Worm (Caenorhabditis elegans): ENCODE measurements around the gene nhr-10.

Gene nhr-10

DNA sequence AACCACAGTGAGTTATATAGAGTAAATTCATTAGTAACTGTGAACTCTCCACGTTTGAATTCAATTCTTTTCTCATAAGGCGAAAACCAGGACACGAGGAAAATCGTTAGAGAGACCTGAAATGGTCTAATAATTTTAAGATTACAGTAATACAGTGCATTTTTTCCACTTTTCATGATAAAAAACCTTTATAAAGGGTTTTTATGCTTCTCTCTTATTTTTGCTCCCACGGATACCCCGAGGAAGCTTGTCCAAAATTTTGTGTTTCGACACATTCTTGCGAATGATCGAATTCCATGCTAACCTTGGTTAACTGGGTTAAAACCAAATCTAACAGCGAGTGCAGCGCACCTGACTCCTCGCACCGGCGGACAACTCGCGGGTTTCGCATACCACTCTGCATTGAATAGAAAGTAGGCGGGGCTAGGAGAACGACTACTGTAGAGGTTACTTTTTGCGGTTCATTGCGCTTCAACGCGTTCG is 25.0 kb upstream of the nhr-10 start (continued):
- no peak for TF ChIP-seq sea-2 (GFP tag; IDR thresholded peaks at IDR 0.05)
- peak; percentile 28 for TF ChIP-seq athp-1 (tag; optimal IDR thresholded peaks at IDR 0.05)
- TF ChIP-seq ZK185.1 (tag; optimal IDR thresholded peaks at IDR 0.05; ENCODE audit: poor library complexity, severe bottlenecking) = no peak
- TF ChIP-seq D2030.7 (GFP tag; IDR thresholded peaks at IDR 0.05) = peak; percentile 96
- TF ChIP-seq nhr-80 (tag; optimal IDR thresholded peaks at IDR 0.05) = no peak
- TF ChIP-seq zfh-2 (GFP tag; conservative IDR thresholded peaks at IDR 0.05) = no peak
- TF ChIP-seq lsl-1 (GFP tag; optimal IDR thresholded peaks at IDR 0.05) = peak; percentile 67
- 0 out of 2 replicates have a peak, but pooled peaks have one; percentile 64 for TF ChIP-seq F39B2.1 (GFP tag; IDR thresholded peaks at IDR 0.05)
- TF ChIP-seq fkh-3 (tag; optimal IDR thresholded peaks at IDR 0.05) = no peak
- TF ChIP-seq rcor-1 (GFP tag; IDR thresholded peaks at IDR 0.05) = peak; percentile 55; the same call in 1 of the 2 replicates
- TF ChIP-seq F57C9.4 (tag; optimal IDR thresholded peaks at IDR 0.05) = no peak
- no peak for TF ChIP-seq bed-2 (GFP tag; IDR thresholded peaks at IDR 0.05)
- no peak for TF ChIP-seq F10E7.11 (tag; optimal IDR thresholded peaks at IDR 0.05)
- TF ChIP-seq dpl-1 (GFP tag; optimal IDR thresholded peaks at IDR 0.05) = no peak
- no peak for TF ChIP-seq Y53F4B.3 (GFP tag; IDR thresholded peaks at IDR 0.05)
- TF ChIP-seq F52B5.7 (tag; optimal IDR thresholded peaks at IDR 0.05) = no peak
- no peak for TF ChIP-seq aptf-3 (GFP tag; IDR thresholded peaks at IDR 0.05)
- no peak for TF ChIP-seq ceh-40 (GFP tag; IDR thresholded peaks at IDR 0.05)
- TF ChIP-seq lin-54 (GFP tag; optimal IDR thresholded peaks at IDR 0.05) = peak; percentile 67
- peak; percentile 45; the same call in 1 of the 2 replicates for TF ChIP-seq lin-26 (GFP tag; IDR thresholded peaks at IDR 0.05)
- no peak for TF ChIP-seq egrh-3 (GFP tag; IDR thresholded peaks at IDR 0.05)
- TF ChIP-seq sdz-38 (tag; optimal IDR thresholded peaks at IDR 0.05) = no peak
- TF ChIP-seq F57A8.1 (GFP tag; optimal IDR thresholded peaks at IDR 0.05) = no peak
- no peak for TF ChIP-seq atf-7 (tag; optimal IDR thresholded peaks at IDR 0.05)
- no peak for TF ChIP-seq T26A5.8 (tag; optimal IDR thresholded peaks at IDR 0.05)
- TF ChIP-seq ama-1 (optimal IDR thresholded peaks at IDR 0.05) = peak; percentile 8
- TF ChIP-seq ama-1 (GFP tag; optimal IDR thresholded peaks at IDR 0.05) = no peak
- TF ChIP-seq aptf-2 (GFP tag; conservative IDR thresholded peaks at IDR 0.05) = no peak
- no peak for TF ChIP-seq ceh-79 (tag; optimal IDR thresholded peaks at IDR 0.05)
- peak in 1 of 2 experiments; percentile 8 for TF ChIP-seq let-607 (tag; optimal IDR thresholded peaks at IDR 0.05)
- no peak for TF ChIP-seq xnd-1 (tag; optimal IDR thresholded peaks at IDR 0.05)
- no peak for TF ChIP-seq egl-18 (GFP tag; IDR thresholded peaks at IDR 0.05)
- no peak for TF ChIP-seq F23B12.7 (tag; optimal IDR thresholded peaks at IDR 0.05; ENCODE audit: insufficient read depth)
- TF ChIP-seq ets-4 (GFP tag; optimal IDR thresholded peaks at IDR 0.05) = no peak
- peak; percentile 88 for TF ChIP-seq hmg-1.2 (GFP tag; IDR thresholded peaks at IDR 0.05)
- no peak for TF ChIP-seq ccch-3 (GFP tag; optimal IDR thresholded peaks at IDR 0.05)
- no peak for TF ChIP-seq Y79H2A.3 (GFP tag; conservative IDR thresholded peaks at IDR 0.05)
- TF ChIP-seq hrde-1 (tag; optimal IDR thresholded peaks at IDR 0.05; ENCODE audit: borderline replicate concordance) = peak; percentile 75
- peak; percentile 94 for TF ChIP-seq pbrm-1 (GFP tag; IDR thresholded peaks at IDR 0.05)
- TF ChIP-seq lag-1 (GFP tag; IDR thresholded peaks at IDR 0.05) = no peak
- 0 out of 2 replicates have a peak, but pooled peaks have one; percentile 14 for TF ChIP-seq ztf-28 (GFP tag; IDR thresholded peaks at IDR 0.05)
- TF ChIP-seq mes-4 (tag; optimal IDR thresholded peaks at IDR 0.05) = no peak
- TF ChIP-seq B0261.1 (tag; optimal IDR thresholded peaks at IDR 0.05) = no peak
- no peak for TF ChIP-seq F55B11.4 (tag; optimal IDR thresholded peaks at IDR 0.05; ENCODE audit: borderline replicate concordance, insufficient read depth)
- no peak for TF ChIP-seq ceh-27 (GFP tag; optimal IDR thresholded peaks at IDR 0.05)
- TF ChIP-seq T07F8.4 (tag; optimal IDR thresholded peaks at IDR 0.05) = no peak
- no peak for TF ChIP-seq unc-62 (GFP tag; optimal IDR thresholded peaks at IDR 0.05)
- no peak for TF ChIP-seq mxl-1 (tag; optimal IDR thresholded peaks at IDR 0.05)
- TF ChIP-seq nhr-90 (tag; optimal IDR thresholded peaks at IDR 0.05) = no peak
- TF ChIP-seq F33H1.4 (GFP tag; IDR thresholded peaks at IDR 0.05) = peak; percentile 51

All from whole organism, young adult.